Fruit fly (Drosophila melanogaster) whole organism, embryonic: Measurements from ENCODE around the gene prd1.

Source experiments
- Atf-2 ChIP-seq: fragments of 200-800 bp; sonication (Bioruptor generic); optimal IDR thresholded peaks from 2 replicates; lab custom pipeline; 2016; ENCODE audit warnings: missing biosample characterization, missing genetic modification characterization
- CG10543 ChIP-seq: fragments of 200-800 bp; sonication (Bioruptor generic); optimal IDR thresholded peaks from 3 replicates; lab custom pipeline; 2017; ENCODE audit warnings: missing biosample characterization, mild to moderate bottlenecking, missing genetic modification characterization, moderate library complexity
- CG11560 ChIP-seq: fragments of 200-800 bp; sonication (Bioruptor generic); IDR thresholded peaks from 3 replicates; pipeline ENCODE4 v1.3.6; 2022; ENCODE audit warnings: missing biosample characterization, missing genetic modification characterization
- CG12299 ChIP-seq: fragments of 200-800 bp; sonication (Bioruptor generic); optimal IDR thresholded peaks from 2 replicates; lab custom pipeline; 2018; ENCODE audit warnings: missing biosample characterization, mild to moderate bottlenecking, missing genetic modification characterization
- CG13287 ChIP-seq: fragments of 200-800 bp; sonication (Bioruptor generic); IDR thresholded peaks from 2 replicates; pipeline ENCODE4 v1.3.6; 2022; ENCODE audit warnings: missing biosample characterization, missing genetic modification characterization; ENCODE audit not compliant: partially characterized antibody
- CG14050 ChIP-seq: fragments of 200-800 bp; sonication (Bioruptor generic); IDR thresholded peaks from 3 replicates; pipeline ENCODE4 v1.3.6; 2022; ENCODE audit warnings: missing biosample characterization, missing genetic modification characterization
- CG14860 ChIP-seq: fragments of 200-800 bp; sonication (Bioruptor generic); IDR thresholded peaks from 3 replicates; pipeline ENCODE4 v1.3.6; 2022; ENCODE audit warnings: missing biosample characterization, missing genetic modification characterization; ENCODE audit not compliant: partially characterized antibody
- CG2678 ChIP-seq: fragments of 200-800 bp; sonication (Bioruptor generic); optimal IDR thresholded peaks from 3 replicates; lab custom pipeline; 2019; ENCODE audit warnings: missing biosample characterization, mild to moderate bottlenecking, missing genetic modification characterization, moderate library complexity
- CG31388 ChIP-seq: fragments of 200-800 bp; sonication (Bioruptor generic); optimal IDR thresholded peaks from 2 replicates; lab custom pipeline; 2016; ENCODE audit warnings: missing biosample characterization, missing genetic modification characterization
- CG43689 ChIP-seq: fragments of 200-800 bp; sonication (Bioruptor generic); IDR thresholded peaks from 2 replicates; pipeline ENCODE4 v1.3.6; 2022; ENCODE audit warnings: missing biosample characterization, missing genetic modification characterization
- CG4854 ChIP-seq: fragments of 200-800 bp; sonication (Bioruptor generic); optimal IDR thresholded peaks from 2 replicates; lab custom pipeline; 2016; ENCODE audit warnings: missing biosample characterization, missing genetic modification characterization, inconsistent platforms
- CG7928 ChIP-seq: fragments of 200-800 bp; sonication (Bioruptor generic); optimal IDR thresholded peaks from 2 replicates; lab custom pipeline; 2017; ENCODE audit warnings: missing biosample characterization, mild to moderate bottlenecking, missing genetic modification characterization
- CG7987 ChIP-seq: fragments of 200-800 bp; sonication (Bioruptor generic); optimal IDR thresholded peaks from 2 replicates; lab custom pipeline; 2018; ENCODE audit warnings: missing biosample characterization, mild to moderate bottlenecking, missing genetic modification characterization, moderate library complexity
- CG8944 ChIP-seq: fragments of 200-800 bp; sonication (Bioruptor generic); optimal IDR thresholded peaks from 3 replicates; lab custom pipeline; 2016; ENCODE audit warnings: missing biosample characterization, missing genetic modification characterization
- CG9215 ChIP-seq: fragments of 200-800 bp; sonication (Bioruptor generic); IDR thresholded peaks from 2 replicates; pipeline ENCODE4 v1.3.6; 2022; ENCODE audit warnings: missing biosample characterization, missing genetic modification characterization
- CrebB ChIP-seq: fragments of 200-800 bp; sonication (Bioruptor generic); optimal IDR thresholded peaks from 3 replicates; lab custom pipeline; 2018; ENCODE audit warnings: missing biosample characterization, mild to moderate bottlenecking, missing genetic modification characterization
- Dbx ChIP-seq: fragments of 200-800 bp; sonication (Bioruptor generic); IDR thresholded peaks from 3 replicates; pipeline ENCODE4 v1.3.6; 2022; ENCODE audit warnings: missing biosample characterization, missing genetic modification characterization
- Ets65A ChIP-seq: fragments of 200-800 bp; sonication (Bioruptor generic); peaks from one replicate; lab custom pipeline; 2016; ENCODE audit warnings: missing biosample characterization, missing genetic modification characterization
- Gug ChIP-seq: fragments of 200-800 bp; sonication (Bioruptor generic); IDR thresholded peaks from 4 replicates; pipeline ENCODE4 v1.3.6; 2022; ENCODE audit warnings: missing biosample characterization, missing genetic modification characterization
- Hey ChIP-seq: fragments of 200-800 bp; sonication (Bioruptor generic); optimal IDR thresholded peaks from 3 replicates; lab custom pipeline; 2018; ENCODE audit warnings: missing biosample characterization, mild to moderate bottlenecking, missing genetic modification characterization
- Hmr ChIP-seq: fragments of 200-800 bp; sonication (Bioruptor generic); optimal IDR thresholded peaks from 3 replicates; lab custom pipeline; 2017; ENCODE audit warnings: mild to moderate bottlenecking, missing biosample characterization, missing genetic modification reagents, missing genetic modification characterization
- Hmx ChIP-seq: fragments of 200-800 bp; sonication (Bioruptor generic); optimal IDR thresholded peaks from 2 replicates; lab custom pipeline; 2016; ENCODE audit warnings: missing biosample characterization, missing genetic modification characterization
- Hr51 ChIP-seq, 2 experiments: fragments of 200-800 bp; sonication (Bioruptor generic); optimal IDR thresholded peaks; 2 replicates in 1 of 2; 3 replicates in 1 of 2; lab custom pipeline; 2016 to 2018; ENCODE audit warnings: missing biosample characterization in 2 of 2, missing genetic modification characterization in 2 of 2, mild to moderate bottlenecking in 1 of 2, moderate library complexity in 1 of 2
- Jarid2 ChIP-seq: fragments of 200-800 bp; sonication (Bioruptor generic); optimal IDR thresholded peaks from 3 replicates; lab custom pipeline; 2017; ENCODE audit warnings: mild to moderate bottlenecking, missing biosample characterization, missing genetic modification reagents, missing genetic modification characterization
- Myb ChIP-seq: fragments of 200-800 bp; sonication (Bioruptor generic); optimal IDR thresholded peaks from 2 replicates; lab custom pipeline; 2016; ENCODE audit warnings: missing biosample characterization, missing genetic modification characterization
- Oli ChIP-seq: fragments of 200-800 bp; sonication (Bioruptor generic); optimal IDR thresholded peaks from 2 replicates; lab custom pipeline; 2018; ENCODE audit warnings: missing biosample characterization, mild to moderate bottlenecking, missing genetic modification characterization, moderate library complexity
- Optix ChIP-seq: fragments of 200-800 bp; sonication (Bioruptor generic); IDR thresholded peaks from 3 replicates; pipeline ENCODE4 v1.3.6; 2022; ENCODE audit warnings: missing biosample characterization, missing genetic modification characterization
- Pdp1 ChIP-seq, 2 experiments: fragments of 200-800 bp; sonication (Bioruptor generic); optimal IDR thresholded peaks; 3 replicates each; lab custom pipeline; 2016; ENCODE audit warnings: missing biosample characterization in 2 of 2, missing genetic modification characterization in 2 of 2, mild to moderate bottlenecking in 1 of 2, moderate library complexity in 1 of 2
- Rfx ChIP-seq: fragments of 200-800 bp; sonication (Bioruptor generic); IDR thresholded peaks from 2 replicates; pipeline ENCODE4 v1.3.6; 2022; ENCODE audit warnings: missing biosample characterization, missing genetic modification characterization
- Scr ChIP-seq: fragments of 200-800 bp; sonication (Bioruptor generic); IDR thresholded peaks from 2 replicates; pipeline ENCODE4 v1.3.6; 2022; ENCODE audit warnings: missing biosample characterization, missing genetic modification characterization; ENCODE audit not compliant: partially characterized antibody
- Sry-δ ChIP-seq: fragments of 200-800 bp; sonication (Bioruptor generic); optimal IDR thresholded peaks from 2 replicates; lab custom pipeline; 2016; ENCODE audit warnings: missing biosample characterization, missing genetic modification characterization
- Trl ChIP-seq, 3 experiments: fragments of >200 bp in 2 of 3; fragments of 200-800 bp in 1 of 3; sonication (Bioruptor generic) in 1 of 3; optimal IDR thresholded peaks; 2 replicates in 1 of 3; 3 replicates in 2 of 3; lab custom pipeline; 2016 to 2017; ENCODE audit warnings: missing biosample characterization in 1 of 3, missing genetic modification characterization in 1 of 3
- Xbp1 ChIP-seq: fragments of 200-800 bp; sonication (Bioruptor generic); optimal IDR thresholded peaks from 3 replicates; lab custom pipeline; 2016; ENCODE audit warnings: missing biosample characterization, mild to moderate bottlenecking, missing genetic modification characterization
- YL-1 ChIP-seq: fragments of 200-800 bp; sonication (Bioruptor generic); optimal IDR thresholded peaks from 3 replicates; lab custom pipeline; 2017; ENCODE audit warnings: missing biosample characterization, mild to moderate bottlenecking, missing genetic modification characterization
- btn ChIP-seq: fragments of 200-800 bp; sonication (Bioruptor generic); optimal IDR thresholded peaks from 2 replicates; lab custom pipeline; 2016; ENCODE audit warnings: missing biosample characterization, missing genetic modification characterization
- cad ChIP-seq: fragments of >200 bp; optimal IDR thresholded peaks from 2 replicates; lab custom pipeline; 2017; ENCODE audit warnings: missing biosample characterization, missing genetic modification characterization
- cato ChIP-seq: fragments of 200-800 bp; sonication (Bioruptor generic); optimal IDR thresholded peaks from 2 replicates; lab custom pipeline; 2016; ENCODE audit warnings: missing biosample characterization, missing genetic modification characterization, borderline replicate concordance
- dati ChIP-seq: fragments of 200-800 bp; sonication (Bioruptor generic); IDR thresholded peaks from 2 replicates; pipeline ENCODE4 v1.3.6; 2022; ENCODE audit warnings: missing biosample characterization, missing genetic modification characterization
- hth ChIP-seq: fragments of >200 bp; optimal IDR thresholded peaks from 2 replicates; lab custom pipeline; 2017; ENCODE audit warnings: inconsistent platforms
- kni ChIP-seq: fragments of 200-800 bp; sonication (Bioruptor generic); optimal IDR thresholded peaks from 3 replicates; lab custom pipeline; 2017; ENCODE audit warnings: mild to moderate bottlenecking, missing biosample characterization, missing genetic modification reagents, missing genetic modification characterization
- lov ChIP-seq, 2 experiments: fragments of 200-800 bp in 1 of 2; fragments of >200 bp in 1 of 2; sonication (Bioruptor generic) in 1 of 2; IDR thresholded peaks in 1 of 2; optimal IDR thresholded peaks in 1 of 2; 2 replicates in 1 of 2; 3 replicates in 1 of 2; pipeline versions ENCODE4 v1.3.6 to Lab custom; 2017 to 2022; ENCODE audit warnings: missing biosample characterization in 1 of 2, missing genetic modification characterization in 1 of 2
- nmo ChIP-seq: fragments of 200-800 bp; sonication (Bioruptor generic); optimal IDR thresholded peaks from 2 replicates; lab custom pipeline; 2018; ENCODE audit warnings: missing biosample characterization, mild to moderate bottlenecking, missing genetic modification characterization, moderate library complexity
- oc ChIP-seq: fragments of 200-800 bp; sonication (Bioruptor generic); optimal IDR thresholded peaks from 2 replicates; lab custom pipeline; 2018; ENCODE audit warnings: missing biosample characterization, mild to moderate bottlenecking, missing genetic modification characterization, moderate library complexity
- otp ChIP-seq: fragments of 200-800 bp; sonication (Bioruptor generic); IDR thresholded peaks from 3 replicates; pipeline ENCODE4, ENCODE4 v1.3.6; 2022; ENCODE audit warnings: missing biosample characterization, missing genetic modification characterization
- pan ChIP-seq, 4 experiments: fragments of >200 bp in 3 of 4; fragments of 200-800 bp in 1 of 4; sonication (Bioruptor generic) in 1 of 4; optimal IDR thresholded peaks in 3 of 4; IDR thresholded peaks in 1 of 4; 2 replicates each; pipeline versions ENCODE4 v1.3.6 to Lab custom; 2017 to 2022; ENCODE audit warnings: missing biosample characterization in 2 of 4, missing genetic modification characterization in 2 of 4, mixed read lengths in 1 of 4
- tap ChIP-seq: fragments of 200-800 bp; optimal IDR thresholded peaks from 3 replicates; lab custom pipeline; 2019; ENCODE audit warnings: missing biosample characterization, mild to moderate bottlenecking, missing genetic modification characterization, moderate library complexity
- tio ChIP-seq: fragments of 200-800 bp; sonication (Bioruptor generic); optimal IDR thresholded peaks from 2 replicates; lab custom pipeline; 2017; ENCODE audit warnings: missing biosample characterization, missing genetic modification characterization, inconsistent platforms
- tx ChIP-seq: fragments of 200-800 bp; sonication (Bioruptor generic); optimal IDR thresholded peaks from 2 replicates; lab custom pipeline; 2016; ENCODE audit warnings: missing biosample characterization, missing genetic modification characterization

Gene prd1

dm6 chr3R:11760669-11761387 lies 26.0 kb downstream of the prd1 start (continued):
- TF ChIP-seq Ets65A (GFP tag; lab: Kevin White, UChicago) (peak; percentile 100), CG7987 (peak; percentile 99), Oli (peak; percentile 100), tio (peak; percentile 100), Rfx (GFP tag; lab: Robert Waterston, UW) (no peak), Myb (GFP tag; lab: Kevin White, UChicago) (peak; percentile 98), Gug (GFP tag; lab: Robert Waterston, UW) (peak; percentile 100), lov (optimal IDR thresholded peaks at IDR 0.05; lab: Kevin White, UChicago) (no peak), lov (GFP tag; IDR thresholded peaks at IDR 0.05; lab: Robert Waterston, UW) (no peak), Hmx (peak; percentile 99), Hmr (GFP tag; lab: Kevin White, UChicago) (peak; percentile 100), Sry-δ (GFP tag; lab: Kevin White, UChicago) (peak; percentile 90), CG13287 (GFP tag; lab: Robert Waterston, UW) (no peak), YL-1 (GFP tag; lab: Kevin White, UChicago) (peak; percentile 99), Scr (GFP tag; lab: Robert Waterston, UW) (no peak), Trl (optimal IDR thresholded peaks at IDR 0.05; lab: Kevin White, UChicago) (peak; percentile 97 to 100), Trl (GFP tag; optimal IDR thresholded peaks at IDR 0.05; lab: Kevin White, UChicago) (peak; percentile 100), CG7928 (GFP tag; lab: Kevin White, UChicago) (peak; percentile 87), CG10543 (GFP tag; lab: Kevin White, UChicago) (peak; percentile 100), tap (peak; percentile 100), CG2678 (peak; percentile 100), otp (GFP tag; lab: Robert Waterston, UW) (no peak), Pdp1 (GFP tag; optimal IDR thresholded peaks at IDR 0.05; lab: Kevin White, UChicago) (peak; percentile 100), CG12299 (tag; lab: Kevin White, UChicago) (peak; percentile 100), CG14860 (GFP tag; lab: Robert Waterston, UW) (no peak), CG9215 (GFP tag; lab: Robert Waterston, UW) (no peak), tx (GFP tag; lab: Kevin White, UChicago) (peak; percentile 100), CG14050 (GFP tag; lab: Robert Waterston, UW) (no peak), Atf-2 (GFP tag; lab: Kevin White, UChicago) (peak; percentile 100), Dbx (GFP tag; lab: Robert Waterston, UW) (no peak), CG4854 (GFP tag; lab: Kevin White, UChicago) (peak; percentile 100), nmo (GFP tag; lab: Kevin White, UChicago) (peak; percentile 100), Hr51 (GFP tag; optimal IDR thresholded peaks at IDR 0.05; lab: Kevin White, UChicago) (peak; percentile 100), cato (GFP tag; lab: Kevin White, UChicago) (peak; percentile 100), Hey (tag; lab: Kevin White, UChicago) (peak; percentile 99), CrebB (peak; percentile 100), dati (GFP tag; lab: Robert Waterston, UW) (no peak), oc (tag; lab: Kevin White, UChicago) (peak; percentile 100), btn (GFP tag; lab: Kevin White, UChicago) (peak; percentile 100), CG43689 (GFP tag; lab: Robert Waterston, UW) (no peak), cad (no peak), hth (no peak), kni (peak; percentile 99), CG31388 (peak; percentile 99), Jarid2 (peak; percentile 98), CG8944 (GFP tag; lab: Kevin White, UChicago) (peak; percentile 100), Xbp1 (GFP tag; lab: Kevin White, UChicago) (peak; percentile 100), pan (optimal IDR thresholded peaks at IDR 0.05; lab: Kevin White, UChicago) (no peak), pan (GFP tag; optimal IDR thresholded peaks at IDR 0.05 in 1 of 2, IDR thresholded peaks at IDR 0.05 in 1 of 2) (no peak), Optix (GFP tag; lab: Robert Waterston, UW) (no peak), CG11560 (no peak)
